Fruit fly (Drosophila melanogaster): Measurements from ENCODE around the gene CG15572.

DNA sequence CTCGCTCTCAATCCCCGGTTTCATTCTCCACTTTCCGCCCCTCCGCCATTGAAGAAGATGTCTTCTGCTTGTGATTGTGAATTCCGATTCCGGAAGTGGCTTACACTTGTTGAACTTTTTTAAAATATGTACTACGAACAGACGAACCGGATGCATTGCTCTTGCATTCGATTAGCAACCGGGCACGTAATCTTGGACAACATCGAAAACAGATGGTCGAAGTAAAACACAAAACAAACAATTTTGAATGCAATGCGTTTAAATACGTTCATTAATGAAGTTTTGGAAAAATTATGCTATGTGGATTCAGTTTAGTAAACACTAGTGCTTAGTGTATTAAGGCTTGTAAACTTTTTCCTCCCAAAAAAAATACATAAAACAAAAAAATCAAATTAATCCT lies 22.5 kb upstream of the CG15572 start, which contains the start of gene Muc4B:
- no peak for TF ChIP-seq CG6808 (GFP tag; optimal IDR thresholded peaks at IDR 0.05)
- TF ChIP-seq CG10669 (GFP tag; optimal IDR thresholded peaks at IDR 0.05), result no peak
- no peak for TF ChIP-seq CG15336 (GFP tag; IDR thresholded peaks at IDR 0.05)
- TF ChIP-seq CG32006 (GFP tag; optimal IDR thresholded peaks at IDR 0.05), result no peak
- TF ChIP-seq Sox14 (GFP tag; optimal IDR thresholded peaks at IDR 0.05), result no peak

Measured in whole organism, prepupa.